Worm (Caenorhabditis elegans): Measurements from ENCODE around the gene swan-2.

- TF ChIP-seq ref-2 (tag; optimal IDR thresholded peaks at IDR 0.05): no peak
- TF ChIP-seq K09A11.1 (tag; optimal IDR thresholded peaks at IDR 0.05; ENCODE audit: insufficient read depth): no peak
Measured at ce11 chrV:13845136-13845535, 41.1 kb upstream of the swan-2 start, which contains the start of gene srx-131.
